Worm (Caenorhabditis elegans) whole organism, early embryonic: ENCODE data around the gene Y46C8AM.1.

ENCODE experiments used
- B0310.2 ChIP-seq: sonication (generic microtip); optimal IDR thresholded peaks from 2 replicates; lab custom pipeline; 2016; ENCODE audit warnings: mild to moderate bottlenecking, missing genetic modification characterization, missing compliant biosample characterization
- aly-1 ChIP-seq: sonication (generic microtip); optimal IDR thresholded peaks from 2 replicates; lab custom pipeline; 2016; ENCODE audit warnings: missing genetic modification characterization, missing compliant biosample characterization
- ama-1 ChIP-seq: fragments of 150-350 bp; optimal IDR thresholded peaks from 2 replicates; lab custom pipeline; 2014
- ets-7 ChIP-seq: sonication (generic microtip); optimal IDR thresholded peaks from 2 replicates; lab custom pipeline; 2016; ENCODE audit warnings: missing genotype, missing genetic modification characterization, missing compliant biosample characterization
- flt-1 ChIP-seq: fragments of 200-800 bp; sonication (Bioruptor generic); IDR thresholded peaks from 2 replicates; pipeline ENCODE4 v1.3.6; 2022; ENCODE audit warnings: missing genetic modification characterization, missing compliant biosample characterization
- hmbx-1 ChIP-seq: sonication (generic microtip); optimal IDR thresholded peaks from 2 replicates; lab custom pipeline; 2016; ENCODE audit warnings: mild to moderate bottlenecking, missing genetic modification characterization, missing compliant biosample characterization
- hmg-4 ChIP-seq: fragments of 200-800 bp; sonication (Bioruptor generic); optimal IDR thresholded peaks from 2 replicates; lab custom pipeline; 2018; ENCODE audit warnings: mild to moderate bottlenecking, missing genetic modification characterization, missing compliant biosample characterization
- hnd-1 ChIP-seq: sonication (generic microtip); optimal IDR thresholded peaks from 2 replicates; lab custom pipeline; 2016; ENCODE audit warnings: missing genetic modification characterization, missing compliant biosample characterization
- pes-1 ChIP-seq: fragments of 200-800 bp; sonication (Bioruptor generic); IDR thresholded peaks from 2 replicates; pipeline ENCODE4 v1.3.6; 2022; ENCODE audit warnings: missing genetic modification reagents, missing genetic modification characterization, missing compliant biosample characterization
- scrt-1 ChIP-seq: fragments of 200-800 bp; sonication (Bioruptor generic); IDR thresholded peaks from 2 replicates; pipeline ENCODE4 v1.3.6; 2022; ENCODE audit warnings: missing genetic modification characterization, missing compliant biosample characterization
- tbx-11 ChIP-seq: fragments of 200-800 bp; sonication (Bioruptor generic); IDR thresholded peaks from 2 replicates; pipeline ENCODE4 v1.3.6; 2022; ENCODE audit warnings: missing genetic modification characterization, missing compliant biosample characterization
- tbx-37 ChIP-seq: fragments of 200-800 bp; sonication (Bioruptor generic); conservative IDR thresholded peaks from 2 replicates; pipeline ENCODE4 v1.3.6; 2022; ENCODE audit warnings: missing genetic modification reagents, missing genetic modification characterization, missing compliant biosample characterization
- tra-4 ChIP-seq: sonication (generic microtip); optimal IDR thresholded peaks from 2 replicates; lab custom pipeline; 2017; ENCODE audit warnings: missing genetic modification characterization, missing compliant biosample characterization

DNA sequence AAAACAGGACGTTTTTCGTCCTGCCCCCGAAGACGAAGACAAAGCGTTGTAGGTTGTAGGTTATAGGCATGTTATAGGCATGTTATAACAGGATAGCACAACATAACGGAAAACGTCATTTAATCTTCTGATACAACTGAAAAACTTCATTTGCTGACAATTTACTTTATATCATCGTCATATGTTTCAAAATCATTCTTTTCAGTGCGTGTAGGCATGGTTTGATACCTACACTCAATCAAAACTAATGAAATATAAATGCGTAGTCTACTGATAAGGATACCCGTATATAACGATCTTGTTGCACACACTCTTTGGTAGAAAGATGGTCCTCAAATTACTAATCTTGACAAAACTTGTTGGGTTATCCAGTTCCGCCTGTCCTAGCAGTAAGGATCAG lies 6.0 kb upstream of the Y46C8AM.1 start, which contains the start of gene clec-74:
- TF ChIP-seq ama-1 (lab: Kevin White, UChicago) (no peak), ets-7 (tag; lab: Kevin White, UChicago) (no peak), hmg-4 (GFP tag; lab: Kevin White, UChicago) (no peak), pes-1 (GFP tag; lab: Robert Waterston, UW) (no peak), tbx-37 (GFP tag; lab: Robert Waterston, UW) (no peak), tra-4 (tag; lab: Kevin White, UChicago) (no peak), flt-1 (GFP tag; lab: Robert Waterston, UW) (no peak), tbx-11 (GFP tag; lab: Robert Waterston, UW) (no peak), B0310.2 (tag; lab: Kevin White, UChicago) (no peak), scrt-1 (GFP tag; lab: Robert Waterston, UW) (no peak), hmbx-1 (tag; lab: Kevin White, UChicago) (no peak), aly-1 (tag; lab: Kevin White, UChicago) (no peak), hnd-1 (no peak)
